Worm (Caenorhabditis elegans) whole organism, L1 larva: ENCODE measurements around the gene F55D10.4.

ENCODE experiments used
- C04F5.9 ChIP-seq: sonication (generic microtip); optimal IDR thresholded peaks from 2 replicates; lab custom pipeline; 2016; ENCODE audit warnings: missing genetic modification characterization, missing compliant biosample characterization
- C34B4.2 ChIP-seq: sonication (generic microtip); optimal IDR thresholded peaks from 2 replicates; lab custom pipeline; 2017; ENCODE audit warnings: mild to moderate bottlenecking, missing genetic modification characterization, missing compliant biosample characterization
- F16B12.6 ChIP-seq: fragments of 150-350 bp; optimal IDR thresholded peaks from 2 replicates; lab custom pipeline; 2014; ENCODE audit warnings: missing biosample characterization, missing genetic modification characterization
- blmp-1 ChIP-seq: fragments of 150-350 bp; optimal IDR thresholded peaks from 2 replicates; lab custom pipeline; 2014; ENCODE audit warnings: missing biosample characterization, missing genetic modification characterization
- ceh-8 ChIP-seq: fragments of 200-800 bp; sonication (Bioruptor generic); optimal IDR thresholded peaks from 2 replicates; lab custom pipeline; 2018; ENCODE audit warnings: mild to moderate bottlenecking, missing genetic modification characterization, moderate library complexity, missing compliant biosample characterization
- ceh-82 ChIP-seq, 3 experiments: fragments of 150-350 bp in 1 of 3; sonication (generic microtip) in 2 of 3; optimal IDR thresholded peaks; 2 replicates each; lab custom pipeline; 2014 to 2017; ENCODE audit warnings: missing biosample characterization in 3 of 3, missing genetic modification characterization in 3 of 3
- dsc-1 ChIP-seq: sonication (generic microtip); optimal IDR thresholded peaks from 2 replicates; lab custom pipeline; 2016; ENCODE audit warnings: mild to moderate bottlenecking, missing genetic modification characterization, missing compliant biosample characterization
- efl-1 ChIP-seq, 4 experiments: fragments of 150-350 bp; optimal IDR thresholded peaks in 3 of 4; peaks in 1 of 4; 1 replicate in 1 of 4; 2 replicates in 3 of 4; lab custom pipeline; 2014; ENCODE audit warnings: missing biosample characterization in 2 of 4, missing genetic modification characterization in 2 of 4, missing genetic modification reagents in 2 of 4
- egl-27 ChIP-seq, 2 experiments: fragments of 150-350 bp in 1 of 2; sonication (generic microtip); optimal IDR thresholded peaks; 3 replicates each; lab custom pipeline; 2017 to 2018; ENCODE audit warnings: missing biosample characterization in 2 of 2, missing genetic modification characterization in 2 of 2, missing genetic modification reagents in 2 of 2
- elt-2 ChIP-seq: sonication (generic microtip); optimal IDR thresholded peaks from 2 replicates; lab custom pipeline; 2016; ENCODE audit warnings: missing genetic modification characterization, mild to moderate bottlenecking, inconsistent platforms, missing compliant biosample characterization, missing genetic modification reagents
- elt-3 ChIP-seq, 6 experiments: fragments of 150-350 bp in 1 of 6; sonication (generic microtip); optimal IDR thresholded peaks; 2 replicates each; lab custom pipeline; 2017 to 2018; ENCODE audit warnings: missing biosample characterization in 6 of 6, missing genetic modification characterization in 6 of 6, inconsistent platforms in 1 of 6
- fkh-10 ChIP-seq: sonication (generic microtip); optimal IDR thresholded peaks from 2 replicates; lab custom pipeline; 2017; ENCODE audit warnings: missing biosample characterization, missing genetic modification reagents, missing genetic modification characterization
- fos-1 ChIP-seq: fragments of 150-350 bp; optimal IDR thresholded peaks from 2 replicates; lab custom pipeline; 2014; ENCODE audit warnings: missing biosample characterization, missing genetic modification characterization
- grh-1 ChIP-seq: fragments of 200-800 bp; sonication (Bioruptor generic); IDR thresholded peaks from 2 replicates; pipeline ENCODE4 v1.3.6; 2022; ENCODE audit warnings: missing genetic modification reagents, missing genetic modification characterization, missing compliant biosample characterization
- irx-1 ChIP-seq: sonication (generic microtip); optimal IDR thresholded peaks from 2 replicates; lab custom pipeline; 2016; ENCODE audit warnings: missing genetic modification characterization, missing compliant biosample characterization
- isw-1 ChIP-seq: fragments of 200-800 bp; sonication (Bioruptor generic); IDR thresholded peaks from 2 replicates; pipeline ENCODE4 v1.3.6; 2022; ENCODE audit warnings: missing genetic modification characterization, missing compliant biosample characterization
- jun-1 ChIP-seq: fragments of 150-350 bp; optimal IDR thresholded peaks from 2 replicates; lab custom pipeline; 2014; ENCODE audit warnings: missing biosample characterization, missing genetic modification reagents, missing genetic modification characterization
- lin-13 ChIP-seq: fragments of 150-350 bp; optimal IDR thresholded peaks from 2 replicates; lab custom pipeline; 2014; ENCODE audit warnings: missing biosample characterization, missing genetic modification reagents, missing genetic modification characterization
- lin-14 ChIP-seq: fragments of 200-800 bp; sonication (Bioruptor generic); optimal IDR thresholded peaks from 2 replicates; lab custom pipeline; 2018; ENCODE audit warnings: mild to moderate bottlenecking, missing genetic modification characterization, moderate library complexity, missing compliant biosample characterization
- lin-35 ChIP-seq, 2 experiments: fragments of 150-350 bp; optimal IDR thresholded peaks; 2 replicates each; lab custom pipeline; 2014; ENCODE audit warnings: missing biosample characterization in 2 of 2, missing genetic modification characterization in 2 of 2, missing genetic modification reagents in 2 of 2
- nhr-11 ChIP-seq: fragments of 150-350 bp; optimal IDR thresholded peaks from 2 replicates; lab custom pipeline; 2014; ENCODE audit warnings: missing biosample characterization, missing genetic modification characterization
- nhr-12 ChIP-seq: sonication (generic microtip); optimal IDR thresholded peaks from 2 replicates; lab custom pipeline; 2017; ENCODE audit warnings: missing biosample characterization, missing genetic modification characterization
- nhr-19 ChIP-seq: fragments of 200-800 bp; sonication (Bioruptor generic); conservative IDR thresholded peaks from 2 replicates; pipeline ENCODE4 v1.3.6; 2022; ENCODE audit warnings: missing genetic modification characterization, missing compliant biosample characterization
- nhr-20 ChIP-seq: sonication (generic microtip); optimal IDR thresholded peaks from 2 replicates; lab custom pipeline; 2016; ENCODE audit warnings: mild to moderate bottlenecking, missing genetic modification characterization, missing compliant biosample characterization
- nhr-237 ChIP-seq: fragments of 150-350 bp; optimal IDR thresholded peaks from 2 replicates; lab custom pipeline; 2014; ENCODE audit warnings: missing biosample characterization, missing genetic modification characterization
- nhr-28 ChIP-seq: fragments of 150-350 bp; optimal IDR thresholded peaks from 2 replicates; lab custom pipeline; 2014; ENCODE audit warnings: missing biosample characterization, missing genetic modification characterization
- nhr-71 ChIP-seq: sonication (generic microtip); optimal IDR thresholded peaks from 2 replicates; lab custom pipeline; 2016; ENCODE audit warnings: mild to moderate bottlenecking, missing genetic modification characterization, moderate library complexity, missing compliant biosample characterization
- pax-3 ChIP-seq: fragments of 200-800 bp; sonication (Bioruptor generic); optimal IDR thresholded peaks from 2 replicates; lab custom pipeline; 2018; ENCODE audit warnings: mild to moderate bottlenecking, missing genetic modification characterization, moderate library complexity, missing compliant biosample characterization
- snpc-4 ChIP-seq: fragments of 150-350 bp; optimal IDR thresholded peaks from 2 replicates; lab custom pipeline; 2014; ENCODE audit warnings: missing biosample characterization, missing genetic modification characterization
- sup-37 ChIP-seq: fragments of 200-800 bp; sonication (Bioruptor generic); optimal IDR thresholded peaks from 2 replicates; lab custom pipeline; 2018; ENCODE audit warnings: mild to moderate bottlenecking, missing genetic modification characterization, missing compliant biosample characterization
- swsn-7 ChIP-seq: sonication (generic microtip); optimal IDR thresholded peaks from 2 replicates; lab custom pipeline; 2016; ENCODE audit warnings: missing genetic modification characterization, missing compliant biosample characterization
- tbx-2 ChIP-seq: sonication (generic microtip); optimal IDR thresholded peaks from 2 replicates; lab custom pipeline; 2016; ENCODE audit warnings: missing genetic modification characterization, missing compliant biosample characterization
- tlp-1 ChIP-seq: fragments of 150-350 bp; optimal IDR thresholded peaks from 2 replicates; lab custom pipeline; 2014; ENCODE audit warnings: missing biosample characterization, missing genetic modification characterization
- unc-30 ChIP-seq: sonication (generic microtip); optimal IDR thresholded peaks from 2 replicates; lab custom pipeline; 2017; ENCODE audit warnings: missing biosample characterization, missing genetic modification characterization
- unc-86 ChIP-seq: sonication (generic microtip); optimal IDR thresholded peaks from 2 replicates; lab custom pipeline; 2016; ENCODE audit warnings: missing genetic modification characterization, missing compliant biosample characterization
- unc-98 ChIP-seq: fragments of 200-800 bp; sonication (Bioruptor generic); IDR thresholded peaks from 2 replicates; pipeline ENCODE4 v1.3.6; 2022; ENCODE audit warnings: missing genetic modification characterization, missing compliant biosample characterization
- xbp-1 ChIP-seq: sonication (generic microtip); optimal IDR thresholded peaks from 2 replicates; lab custom pipeline; 2016; ENCODE audit warnings: missing genetic modification characterization, missing compliant biosample characterization
- zag-1 ChIP-seq: fragments of 150-350 bp; optimal IDR thresholded peaks from 2 replicates; lab custom pipeline; 2014; ENCODE audit warnings: missing biosample characterization, missing genetic modification characterization
- ztf-11 ChIP-seq, 2 experiments: sonication (generic microtip); optimal IDR thresholded peaks; 2 replicates each; lab custom pipeline; 2016 to 2017; ENCODE audit warnings: missing genetic modification characterization in 2 of 2, missing biosample characterization in 1 of 2, missing compliant biosample characterization in 1 of 2

Gene F55D10.4

ce11 chrX:4682616-4683015, 37.8 kb downstream of the F55D10.4 start, which contains the start of gene K02G10.15:
TSS of gene K02G10.15 (minus strand) at chrX:4682716.
- TF ChIP-seq fkh-10 (GFP tag; lab: Kevin White, UChicago) (no peak), unc-30 (no peak), egl-27 (tag; optimal IDR thresholded peaks at IDR 0.05; lab: Kevin White, UChicago) (no peak), tbx-2 (tag; lab: Kevin White, UChicago) (no peak), xbp-1 (no peak), C04F5.9 (tag; lab: Kevin White, UChicago) (no peak), ztf-11 (tag; optimal IDR thresholded peaks at IDR 0.05; lab: Kevin White, UChicago) (no peak), sup-37 (GFP tag; lab: Kevin White, UChicago) (no peak)

ce11 chrX:4678029-4678428, 42.4 kb downstream of the F55D10.4 start, which contains the start of gene flp-11:
TSS of gene flp-11 (minus strand) at chrX:4678129.
- TF ChIP-seq isw-1 (no peak), grh-1 (GFP tag; lab: Robert Waterston, UW) (no peak)

ce11 chrX:4676702-4677101, 43.8 kb downstream of the F55D10.4 start:
- TF ChIP-seq irx-1 (tag; lab: Kevin White, UChicago): no peak
- no peak for TF ChIP-seq pax-3 (tag; lab: Kevin White, UChicago)
- no peak for TF ChIP-seq lin-14 (GFP tag; lab: Kevin White, UChicago)
- TF ChIP-seq F16B12.6 (tag; lab: Kevin White, UChicago): no peak
- TF ChIP-seq tlp-1 (tag; lab: Kevin White, UChicago): no peak
- no peak for TF ChIP-seq fos-1
- no peak for TF ChIP-seq snpc-4 (tag; lab: Kevin White, UChicago)
- TF ChIP-seq, all 84 proteins: peak for 0

ce11 chrX:4673165-4673756, 47.2 kb downstream of the F55D10.4 start, which contains the start of gene tmem-135:
TSS of gene tmem-135 (plus strand) at chrX:4673706.
- TF ChIP-seq swsn-7 (tag; lab: Kevin White, UChicago): no peak
- TF ChIP-seq C34B4.2 (tag; lab: Kevin White, UChicago): no peak
- TF ChIP-seq lin-35 (GFP tag; optimal IDR thresholded peaks at IDR 0.05; lab: Kevin White, UChicago): peak in 1 of 2 experiments; percentile 34
- no peak for TF ChIP-seq ceh-82 (tag; optimal IDR thresholded peaks at IDR 0.05; lab: Kevin White, UChicago)
- TF ChIP-seq nhr-12: no peak
- TF ChIP-seq jun-1 (tag; lab: Kevin White, UChicago): no peak
- no peak for TF ChIP-seq unc-86 (tag; lab: Kevin White, UChicago)
- TF ChIP-seq blmp-1 (tag; lab: Kevin White, UChicago): no peak
- no peak for TF ChIP-seq efl-1 (optimal IDR thresholded peaks at IDR 0.05; lab: Kevin White, UChicago)
- TF ChIP-seq efl-1 (GFP tag; optimal IDR thresholded peaks at IDR 0.05 in 1 of 2; lab: Kevin White, UChicago): no peak
- TF ChIP-seq nhr-28 (tag; lab: Kevin White, UChicago): no peak
- no peak for TF ChIP-seq unc-98
- no peak for TF ChIP-seq tbx-2 (tag; lab: Kevin White, UChicago)
- peak; percentile 49 for TF ChIP-seq elt-2 (tag; lab: Kevin White, UChicago)
- no peak for TF ChIP-seq zag-1 (tag; lab: Kevin White, UChicago)
- TF ChIP-seq ceh-8 (GFP tag; lab: Kevin White, UChicago): no peak
- TF ChIP-seq lin-13: no peak
- no peak for TF ChIP-seq nhr-71 (tag; lab: Kevin White, UChicago)
- TF ChIP-seq nhr-19 (GFP tag; lab: Robert Waterston, UW): no peak
- peak in 1 of 6 experiments; percentile 36 for TF ChIP-seq elt-3 (tag; optimal IDR thresholded peaks at IDR 0.05; lab: Kevin White, UChicago)
- TF ChIP-seq fos-1: no peak
- TF ChIP-seq sup-37 (GFP tag; lab: Kevin White, UChicago): no peak
- TF ChIP-seq dsc-1 (tag; lab: Kevin White, UChicago): no peak
- TF ChIP-seq fkh-10 (GFP tag; lab: Kevin White, UChicago): no peak
- peak; percentile 3 for TF ChIP-seq lin-14 (GFP tag; lab: Kevin White, UChicago)
- peak; percentile 8 for TF ChIP-seq nhr-20
- no peak for TF ChIP-seq nhr-11 (tag; lab: Kevin White, UChicago)
- TF ChIP-seq nhr-237 (tag; lab: Kevin White, UChicago): no peak
